Worm (Caenorhabditis elegans): ENCODE measurements around the gene C06E7.4.

Gene C06E7.4

ce11 chrIV:5839178-5839577 is 20.6 kb downstream of the C06E7.4 start, which contains the start of gene C06E7.2:
Gene C06E7.2, plus strand, starts transcription at chrIV:5839478.
- TF ChIP-seq ceh-13 (GFP tag; optimal IDR thresholded peaks at IDR 0.05) (no peak), F13C5.2 (tag; optimal IDR thresholded peaks at IDR 0.05) (no peak), tbx-37 (GFP tag; conservative IDR thresholded peaks at IDR 0.05) (no peak), pes-1 (GFP tag; IDR thresholded peaks at IDR 0.05) (no peak), hmg-4 (GFP tag; optimal IDR thresholded peaks at IDR 0.05) (no peak), tbx-11 (GFP tag; IDR thresholded peaks at IDR 0.05) (no peak), hnd-1 (tag; optimal IDR thresholded peaks at IDR 0.05) (no peak), ets-7 (tag; optimal IDR thresholded peaks at IDR 0.05) (no peak), ama-1 (optimal IDR thresholded peaks at IDR 0.05) (no peak), flt-1 (GFP tag; IDR thresholded peaks at IDR 0.05) (no peak), aly-1 (tag; optimal IDR thresholded peaks at IDR 0.05) (no peak), B0310.2 (tag; optimal IDR thresholded peaks at IDR 0.05) (no peak), tra-4 (tag; optimal IDR thresholded peaks at IDR 0.05) (no peak), ceh-36 (tag; optimal IDR thresholded peaks at IDR 0.05) (no peak), sea-1 (GFP tag; conservative IDR thresholded peaks at IDR 0.05) (no peak), hmbx-1 (tag; optimal IDR thresholded peaks at IDR 0.05) (no peak)

DNA sequence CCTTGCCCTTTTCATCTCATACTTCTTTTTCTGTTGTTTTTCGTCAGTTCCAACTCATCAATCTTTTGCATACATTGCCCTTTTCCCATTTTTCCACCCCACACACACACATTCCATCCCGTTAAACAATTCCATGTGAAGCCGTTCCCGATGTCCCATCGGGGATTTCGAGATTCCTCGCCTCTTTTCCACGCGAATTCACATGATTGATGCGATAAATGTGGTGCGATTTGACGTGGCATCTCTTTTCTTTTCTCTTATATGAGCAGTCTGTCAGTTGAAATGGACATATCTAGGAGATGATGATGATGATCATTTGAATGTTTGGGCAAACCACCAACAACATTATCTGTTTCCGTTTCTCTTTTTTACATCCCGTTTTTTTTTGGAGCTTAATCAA is 25.6 kb downstream of the C06E7.4 start:
- no peak for TF ChIP-seq scrt-1 (GFP tag; IDR thresholded peaks at IDR 0.05)
- TF ChIP-seq hnd-1 (tag; optimal IDR thresholded peaks at IDR 0.05) = no peak
- TF ChIP-seq tbx-11 (GFP tag; IDR thresholded peaks at IDR 0.05) = no peak
- no peak for TF ChIP-seq B0310.2 (tag; optimal IDR thresholded peaks at IDR 0.05)
- TF ChIP-seq ets-7 (tag; optimal IDR thresholded peaks at IDR 0.05) = no peak
- TF ChIP-seq ama-1 (optimal IDR thresholded peaks at IDR 0.05) = no peak
- TF ChIP-seq pes-1 (GFP tag; IDR thresholded peaks at IDR 0.05) = no peak
- no peak for TF ChIP-seq hmbx-1 (tag; optimal IDR thresholded peaks at IDR 0.05)
- TF ChIP-seq ceh-36 (tag; optimal IDR thresholded peaks at IDR 0.05) = no peak
- TF ChIP-seq hmg-4 (GFP tag; optimal IDR thresholded peaks at IDR 0.05) = no peak
- no peak for TF ChIP-seq tbx-37 (GFP tag; conservative IDR thresholded peaks at IDR 0.05)
- TF ChIP-seq flt-1 (GFP tag; IDR thresholded peaks at IDR 0.05) = no peak

DNA sequence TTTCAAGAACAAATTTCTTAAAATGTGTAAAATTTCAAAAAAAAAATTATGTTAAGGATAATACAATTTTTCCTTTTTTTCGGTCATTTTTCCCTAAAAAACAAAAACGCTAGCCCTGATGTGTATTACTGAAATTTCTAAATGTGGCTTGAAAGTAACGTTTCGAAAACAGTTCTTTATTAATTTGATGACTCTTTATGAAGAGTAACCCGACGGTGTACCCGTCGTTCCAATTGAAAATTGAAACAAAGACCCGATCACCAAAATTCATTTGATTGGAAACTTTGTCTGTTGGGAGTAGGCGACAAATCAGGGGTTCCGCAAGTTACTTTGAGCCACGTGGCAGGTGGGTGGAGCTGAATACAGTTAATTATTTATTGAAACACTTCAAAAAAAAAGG is 27.0 kb downstream of the C06E7.4 start:
- no peak for TF ChIP-seq tbx-11 (GFP tag; IDR thresholded peaks at IDR 0.05)
- no peak for TF ChIP-seq tbx-37 (GFP tag; conservative IDR thresholded peaks at IDR 0.05)
- no peak for TF ChIP-seq hnd-1 (tag; optimal IDR thresholded peaks at IDR 0.05)
- no peak for TF ChIP-seq ceh-13 (GFP tag; optimal IDR thresholded peaks at IDR 0.05)
- TF ChIP-seq ceh-36 (tag; optimal IDR thresholded peaks at IDR 0.05) = no peak
- no peak for TF ChIP-seq scrt-1 (GFP tag; IDR thresholded peaks at IDR 0.05)
- no peak for TF ChIP-seq pes-1 (GFP tag; IDR thresholded peaks at IDR 0.05)
- TF ChIP-seq aly-1 (tag; optimal IDR thresholded peaks at IDR 0.05) = no peak
- TF ChIP-seq F13C5.2 (tag; optimal IDR thresholded peaks at IDR 0.05) = no peak
- TF ChIP-seq tra-4 (tag; optimal IDR thresholded peaks at IDR 0.05) = no peak
- TF ChIP-seq hmbx-1 (tag; optimal IDR thresholded peaks at IDR 0.05) = no peak
- TF ChIP-seq flt-1 (GFP tag; IDR thresholded peaks at IDR 0.05) = no peak
- TF ChIP-seq hmg-4 (GFP tag; optimal IDR thresholded peaks at IDR 0.05) = no peak
- TF ChIP-seq ets-7 (tag; optimal IDR thresholded peaks at IDR 0.05) = no peak
- no peak for TF ChIP-seq B0310.2 (tag; optimal IDR thresholded peaks at IDR 0.05)

DNA sequence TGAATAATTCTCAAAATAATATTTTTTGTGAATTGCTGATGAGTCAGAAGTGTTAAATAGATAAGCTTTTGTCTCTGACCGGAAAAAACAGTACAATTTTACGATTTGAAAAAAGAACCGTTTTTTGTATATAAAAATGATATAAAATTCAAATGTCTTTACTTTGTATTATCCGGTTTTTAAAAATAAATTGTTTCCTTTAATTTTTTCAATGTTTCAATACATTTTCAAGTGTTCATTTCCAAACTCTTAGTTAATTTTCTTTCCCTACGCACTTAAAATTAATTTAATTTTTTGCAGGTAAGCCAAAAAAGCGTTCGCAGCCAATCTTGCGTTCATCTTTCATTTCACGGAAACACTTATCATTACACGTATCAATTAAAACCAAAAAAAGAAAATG is 35.3 kb downstream of the C06E7.4 start, which contains the start of gene egal-1:
TSS of gene egal-1 (plus strand) at position 301 of the 400 bp plus-strand sequence.
- TF ChIP-seq scrt-1 (GFP tag; IDR thresholded peaks at IDR 0.05) (no peak), B0310.2 (tag; optimal IDR thresholded peaks at IDR 0.05) (no peak), aly-1 (tag; optimal IDR thresholded peaks at IDR 0.05) (no peak), tbx-11 (GFP tag; IDR thresholded peaks at IDR 0.05) (no peak), tbx-37 (GFP tag; conservative IDR thresholded peaks at IDR 0.05) (no peak), flt-1 (GFP tag; IDR thresholded peaks at IDR 0.05) (no peak), hmg-4 (GFP tag; optimal IDR thresholded peaks at IDR 0.05) (no peak), ceh-13 (GFP tag; optimal IDR thresholded peaks at IDR 0.05) (no peak), hnd-1 (tag; optimal IDR thresholded peaks at IDR 0.05) (no peak)

DNA sequence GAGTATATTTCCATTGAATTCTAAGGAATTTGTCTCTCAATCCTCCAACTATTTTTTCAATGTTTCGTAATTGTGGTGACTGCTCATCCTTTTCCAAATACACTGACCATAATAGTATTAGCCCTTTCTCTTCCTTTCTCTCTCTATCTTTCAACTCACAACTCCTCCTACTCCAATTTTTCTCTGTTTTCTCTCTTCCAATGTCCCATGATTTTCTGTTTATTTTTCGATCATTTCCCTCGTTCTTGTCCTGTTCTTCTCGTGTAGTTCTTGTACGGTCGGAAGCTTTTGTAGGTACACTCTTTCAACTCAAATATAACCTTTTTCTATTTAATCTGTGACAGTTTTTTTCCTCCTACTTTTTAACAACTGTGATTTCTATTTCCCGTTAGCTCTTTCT is 37.8 kb downstream of the C06E7.4 start:
- TF ChIP-seq ceh-13 (GFP tag; optimal IDR thresholded peaks at IDR 0.05) = no peak
- TF ChIP-seq hmg-4 (GFP tag; optimal IDR thresholded peaks at IDR 0.05) = no peak
- TF ChIP-seq F13C5.2 (tag; optimal IDR thresholded peaks at IDR 0.05) = no peak
- no peak for TF ChIP-seq sea-1 (GFP tag; conservative IDR thresholded peaks at IDR 0.05)
- no peak for TF ChIP-seq pes-1 (GFP tag; IDR thresholded peaks at IDR 0.05)

ce11 chrIV:5820953-5821352 is 38.8 kb downstream of the C06E7.4 start:
- no peak for TF ChIP-seq tra-4 (tag; optimal IDR thresholded peaks at IDR 0.05)
- no peak for TF ChIP-seq B0310.2 (tag; optimal IDR thresholded peaks at IDR 0.05)
- TF ChIP-seq ceh-36 (tag; optimal IDR thresholded peaks at IDR 0.05) = no peak
- no peak for TF ChIP-seq ets-7 (tag; optimal IDR thresholded peaks at IDR 0.05)
- no peak for TF ChIP-seq hmg-4 (GFP tag; optimal IDR thresholded peaks at IDR 0.05)
- TF ChIP-seq aly-1 (tag; optimal IDR thresholded peaks at IDR 0.05) = no peak
- no peak for TF ChIP-seq sea-1 (GFP tag; conservative IDR thresholded peaks at IDR 0.05)
- no peak for TF ChIP-seq ceh-13 (GFP tag; optimal IDR thresholded peaks at IDR 0.05)
- no peak for TF ChIP-seq tbx-11 (GFP tag; IDR thresholded peaks at IDR 0.05)
- no peak for TF ChIP-seq hnd-1 (tag; optimal IDR thresholded peaks at IDR 0.05)
- TF ChIP-seq scrt-1 (GFP tag; IDR thresholded peaks at IDR 0.05) = no peak
- TF ChIP-seq pes-1 (GFP tag; IDR thresholded peaks at IDR 0.05) = no peak
- TF ChIP-seq flt-1 (GFP tag; IDR thresholded peaks at IDR 0.05) = no peak
- TF ChIP-seq hmbx-1 (tag; optimal IDR thresholded peaks at IDR 0.05) = no peak
- TF ChIP-seq tbx-37 (GFP tag; conservative IDR thresholded peaks at IDR 0.05) = no peak
- no peak for TF ChIP-seq ama-1 (optimal IDR thresholded peaks at IDR 0.05)
- no peak for TF ChIP-seq F13C5.2 (tag; optimal IDR thresholded peaks at IDR 0.05)

- TF ChIP-seq hnd-1 (tag; optimal IDR thresholded peaks at IDR 0.05) (no peak), tra-4 (tag; optimal IDR thresholded peaks at IDR 0.05) (no peak), flt-1 (GFP tag; IDR thresholded peaks at IDR 0.05) (no peak), F13C5.2 (tag; optimal IDR thresholded peaks at IDR 0.05) (no peak)
Measured at ce11 chrIV:5820056-5820799, 39.5 kb downstream of the C06E7.4 start.

Data from whole organism, early embryonic.